Fruit fly (Drosophila melanogaster): Measurements from ENCODE around the gene bip1.
A peak's percentile ranks its signal among the peaks of the same experiment; 100 is the strongest.

bip1 gene

dm6 chr3L:8041461-8042110 lies 16.9 kb downstream of the bip1 start (continued):
- no peak for TF ChIP-seq luna (GFP tag; optimal IDR thresholded peaks at IDR 0.05)
- TF ChIP-seq wdn (GFP tag; IDR thresholded peaks at IDR 0.05): no peak
- no peak for TF ChIP-seq chm (GFP tag; IDR thresholded peaks at IDR 0.05)
- no peak for TF ChIP-seq CG8765 (GFP tag; IDR thresholded peaks at IDR 0.05)
- no peak for TF ChIP-seq CG9817 (tag; optimal IDR thresholded peaks at IDR 0.05)
- peak; percentile 32; the same call in 1 of the 2 replicates for TF ChIP-seq Awh (GFP tag; IDR thresholded peaks at IDR 0.05)
- peak; percentile 42 for TF ChIP-seq Sox100B (GFP tag; optimal IDR thresholded peaks at IDR 0.05)
- no peak for TF ChIP-seq psq (GFP tag; optimal IDR thresholded peaks at IDR 0.05)
- no peak for TF ChIP-seq amos (GFP tag; IDR thresholded peaks at IDR 0.05; ENCODE audit: partially characterized antibody)
- no peak for TF ChIP-seq Bgb (GFP tag; IDR thresholded peaks at IDR 0.05; ENCODE audit: partially characterized antibody)
- TF ChIP-seq grau (tag; optimal IDR thresholded peaks at IDR 0.05): peak; percentile 17
- no peak for TF ChIP-seq BtbVII (GFP tag; optimal IDR thresholded peaks at IDR 0.05)
- no peak for TF ChIP-seq tll (GFP tag; optimal IDR thresholded peaks at IDR 0.05)
- no peak for TF ChIP-seq Meics (GFP tag; optimal IDR thresholded peaks at IDR 0.05)
- no peak for TF ChIP-seq Rx (GFP tag; IDR thresholded peaks at IDR 0.05)
- no peak for TF ChIP-seq stwl (tag; optimal IDR thresholded peaks at IDR 0.05)
- TF ChIP-seq CG12769 (tag; optimal IDR thresholded peaks at IDR 0.05): no peak
- TF ChIP-seq Trl (optimal IDR thresholded peaks at IDR 0.05): no peak
- no peak for TF ChIP-seq Trl (GFP tag; optimal IDR thresholded peaks at IDR 0.05)
- no peak for TF ChIP-seq CG43689 (GFP tag; IDR thresholded peaks at IDR 0.05)
- TF ChIP-seq nerfin-1 (tag; optimal IDR thresholded peaks at IDR 0.05): peak; percentile 14
- TF ChIP-seq CG12155 (GFP tag; optimal IDR thresholded peaks at IDR 0.05): no peak
- no peak for TF ChIP-seq pan (optimal IDR thresholded peaks at IDR 0.05)
- peak in 1 of 2 experiments; percentile 53 for TF ChIP-seq pan (GFP tag; optimal IDR thresholded peaks at IDR 0.05 in 1 of 2, IDR thresholded peaks at IDR 0.05 in 1 of 2)
- no peak for TF ChIP-seq zfh2 (GFP tag; optimal IDR thresholded peaks at IDR 0.05)
- TF ChIP-seq Blimp-1 (GFP tag; optimal IDR thresholded peaks at IDR 0.05): peak; percentile 43
- no peak for TF ChIP-seq chinmo (GFP tag; IDR thresholded peaks at IDR 0.05; ENCODE audit: partially characterized antibody)
- TF ChIP-seq Hsf (GFP tag; optimal IDR thresholded peaks at IDR 0.05): peak; percentile 13
- TF ChIP-seq Myb (GFP tag; optimal IDR thresholded peaks at IDR 0.05): no peak
- no peak for TF ChIP-seq CG1603 (tag; optimal IDR thresholded peaks at IDR 0.05)
- no peak for TF ChIP-seq rib (GFP tag; IDR thresholded peaks at IDR 0.05)
- no peak for TF ChIP-seq MTF-1 (GFP tag; optimal IDR thresholded peaks at IDR 0.05; ENCODE audit: borderline replicate concordance)
- TF ChIP-seq pho (GFP tag; optimal IDR thresholded peaks at IDR 0.05): no peak
- TF ChIP-seq Opbp (GFP tag; IDR thresholded peaks at IDR 0.05; ENCODE audit: partially characterized antibody): no peak
- no peak for TF ChIP-seq Dek (tag; optimal IDR thresholded peaks at IDR 0.05)
- TF ChIP-seq CG1233 (GFP tag; optimal IDR thresholded peaks at IDR 0.05): no peak
- peak; percentile 33; the same call in 1 of the 2 replicates for TF ChIP-seq esg (GFP tag; conservative IDR thresholded peaks at IDR 0.05)
- TF ChIP-seq caup (GFP tag; optimal IDR thresholded peaks at IDR 0.05; ENCODE audit: severe bottlenecking): no peak
- no peak for TF ChIP-seq schlank (tag; optimal IDR thresholded peaks at IDR 0.05)
- TF ChIP-seq Eip74EF (GFP tag; optimal IDR thresholded peaks at IDR 0.05): peak in 1 of 2 experiments; percentile 82
- no peak for TF ChIP-seq ash1 (GFP tag; optimal IDR thresholded peaks at IDR 0.05)
- peak; percentile 7 for TF ChIP-seq CG8924 (tag; optimal IDR thresholded peaks at IDR 0.05)
- no peak for TF ChIP-seq z (GFP tag; IDR thresholded peaks at IDR 0.05)
- no peak for TF ChIP-seq CG30431 (GFP tag; optimal IDR thresholded peaks at IDR 0.05)
- TF ChIP-seq CG14965 (GFP tag; optimal IDR thresholded peaks at IDR 0.05; ENCODE audit: borderline replicate concordance): no peak
- no peak for TF ChIP-seq CG12299 (tag; optimal IDR thresholded peaks at IDR 0.05)
- TF ChIP-seq sna (GFP tag; IDR thresholded peaks at IDR 0.05; ENCODE audit: partially characterized antibody): no peak
- no peak for TF ChIP-seq dimm (GFP tag; IDR thresholded peaks at IDR 0.05)
- no peak for TF ChIP-seq CG14014 (GFP tag; IDR thresholded peaks at IDR 0.05)
